Worm (Caenorhabditis elegans): ENCODE data around the gene irld-2.

DNA sequence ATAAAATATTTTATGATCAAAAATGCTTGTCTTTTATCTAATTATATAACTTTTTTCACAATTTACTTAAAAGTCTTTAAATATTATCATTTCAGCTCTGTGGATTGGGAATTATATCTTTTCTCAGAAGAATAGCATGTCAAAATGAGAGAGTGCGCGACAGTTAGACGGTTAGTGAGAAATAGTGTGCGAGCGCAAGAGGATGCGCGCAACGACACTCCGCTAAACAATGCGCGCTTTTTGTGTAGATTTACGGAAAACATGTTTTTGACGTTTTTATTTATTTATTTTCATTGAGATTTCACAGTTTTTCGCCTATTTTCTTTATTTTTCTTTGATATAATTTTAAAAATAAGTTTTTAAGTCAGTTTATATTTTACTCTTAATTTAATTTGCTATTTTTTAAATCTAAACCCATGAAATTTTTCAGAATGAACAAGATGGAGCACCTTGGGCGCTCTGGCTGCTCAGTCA lies 1.7 kb upstream of the irld-2 start, which contains the start of gene F02C12.3:
- TF ChIP-seq pha-4 (tag; optimal IDR thresholded peaks at IDR 0.05) = peak; percentile 79
- no peak for TF ChIP-seq nhr-12 (tag; optimal IDR thresholded peaks at IDR 0.05)
- TF ChIP-seq elt-1 (tag; optimal IDR thresholded peaks at IDR 0.05; ENCODE audit: borderline replicate concordance, insufficient read depth) = no peak
- TF ChIP-seq snpc-4 (tag; optimal IDR thresholded peaks at IDR 0.05) = no peak
- TF ChIP-seq unc-39 (tag; optimal IDR thresholded peaks at IDR 0.05) = no peak
- TF ChIP-seq lsy-2 (tag; optimal IDR thresholded peaks at IDR 0.05) = peak; percentile 50
- TF ChIP-seq mls-2 (tag; optimal IDR thresholded peaks at IDR 0.05) = no peak
- peak; percentile 65 for TF ChIP-seq mep-1 (tag; optimal IDR thresholded peaks at IDR 0.05)
- TF ChIP-seq elt-3 (tag; optimal IDR thresholded peaks at IDR 0.05) = no peak
- no peak for TF ChIP-seq nhr-28 (tag; optimal IDR thresholded peaks at IDR 0.05)
- TF ChIP-seq unc-62 (GFP tag; optimal IDR thresholded peaks at IDR 0.05) = no peak
- TF ChIP-seq sem-2 (GFP tag; optimal IDR thresholded peaks at IDR 0.05) = no peak
- peak; percentile 67 for TF ChIP-seq ces-1 (GFP tag; optimal IDR thresholded peaks at IDR 0.05)
- TF ChIP-seq lin-13 (tag; optimal IDR thresholded peaks at IDR 0.05) = no peak
